Worm (Caenorhabditis elegans): ENCODE measurements around the gene xpc-1.

Gene xpc-1

DNA sequence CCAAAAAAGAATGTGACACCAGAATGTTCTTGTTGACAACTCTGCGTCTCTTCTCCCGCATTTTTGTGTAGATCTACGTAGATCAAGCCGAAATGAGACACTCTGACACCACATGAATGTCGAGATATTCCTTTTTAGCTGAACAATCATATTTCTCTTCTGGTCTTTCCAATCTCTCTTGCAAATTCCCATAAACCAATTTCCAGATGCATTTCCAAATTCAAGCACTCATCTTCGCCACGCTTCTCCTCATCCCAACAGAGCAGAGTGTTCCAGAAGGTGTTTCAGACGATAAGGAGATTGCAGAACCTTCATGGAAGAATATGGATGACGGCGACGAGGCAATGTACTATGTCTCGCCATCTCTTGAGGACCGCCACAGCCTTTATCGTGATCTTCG is 13.1 kb upstream of the xpc-1 start, which contains the start of gene Y76B12C.8:
Y76B12C.8 (plus strand) TSS at position 207 of the 400 bp plus-strand sequence.
- no peak for TF ChIP-seq nhr-10 (tag; optimal IDR thresholded peaks at IDR 0.05)
- no peak for TF ChIP-seq zag-1 (tag; optimal IDR thresholded peaks at IDR 0.05)
- no peak for TF ChIP-seq nhr-77 (tag; optimal IDR thresholded peaks at IDR 0.05)
- no peak for TF ChIP-seq nhr-11 (tag; optimal IDR thresholded peaks at IDR 0.05)
- TF ChIP-seq ztf-1 (GFP tag; conservative IDR thresholded peaks at IDR 0.05) = no peak
- no peak for TF ChIP-seq alr-1 (tag; optimal IDR thresholded peaks at IDR 0.05)
- TF ChIP-seq mbf-1 (tag; optimal IDR thresholded peaks at IDR 0.05) = no peak
- no peak for TF ChIP-seq lin-39 (tag; optimal IDR thresholded peaks at IDR 0.05)
- no peak for TF ChIP-seq Y55F3AM.14 (GFP tag; optimal IDR thresholded peaks at IDR 0.05)
- no peak for TF ChIP-seq sma-3 (GFP tag; optimal IDR thresholded peaks at IDR 0.05)
- TF ChIP-seq fos-1 (tag; optimal IDR thresholded peaks at IDR 0.05) = no peak
- TF ChIP-seq elt-3 (tag; optimal IDR thresholded peaks at IDR 0.05) = no peak
- no peak for TF ChIP-seq ceh-16 (tag; optimal IDR thresholded peaks at IDR 0.05)
- TF ChIP-seq skn-1 (tag; optimal IDR thresholded peaks at IDR 0.05) = no peak

DNA sequence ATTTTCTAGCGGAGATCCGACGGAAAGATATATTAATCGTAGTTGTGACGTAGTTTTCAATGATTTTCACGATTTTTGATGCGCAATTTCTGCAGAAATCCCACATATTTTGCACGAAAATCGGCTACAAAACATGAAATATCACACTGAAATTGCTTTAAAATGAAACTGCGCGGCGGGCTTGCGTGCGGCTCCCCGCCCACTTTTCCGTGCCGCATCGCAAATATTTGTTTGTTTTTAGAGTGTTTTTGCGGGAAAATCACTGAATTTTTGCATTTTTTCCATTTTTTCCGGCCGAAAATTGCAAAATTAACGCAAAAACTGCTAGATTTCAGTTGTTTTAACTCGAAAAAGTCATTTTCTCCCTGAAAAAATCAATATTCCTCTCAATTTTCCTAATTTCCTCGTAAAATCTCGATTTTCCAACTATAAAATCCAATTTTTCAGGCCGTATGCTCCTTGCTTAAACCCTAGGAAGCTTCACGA is 11.9 kb upstream of the xpc-1 start, which contains the start of gene Y76B12C.6:
Y76B12C.6 (plus strand) TSS at position 436 of the 486 bp plus-strand sequence.
- TF ChIP-seq Y55F3AM.14 (GFP tag; optimal IDR thresholded peaks at IDR 0.05) (no peak), nhr-25 (tag; optimal IDR thresholded peaks at IDR 0.05) (no peak), ztf-1 (GFP tag; conservative IDR thresholded peaks at IDR 0.05) (no peak), dmd-4 (tag; optimal IDR thresholded peaks at IDR 0.05) (no peak), skn-1 (tag; optimal IDR thresholded peaks at IDR 0.05) (no peak), mab-5 (tag; optimal IDR thresholded peaks at IDR 0.05) (no peak), lsy-2 (tag; optimal IDR thresholded peaks at IDR 0.05) (peak in 1 of 2 experiments; percentile 7), R02D3.7 (tag; optimal IDR thresholded peaks at IDR 0.05) (no peak), lin-11 (tag; optimal IDR thresholded peaks at IDR 0.05) (peak; percentile 1), F13H6.1 (tag; optimal IDR thresholded peaks at IDR 0.05) (peak; percentile 30), unc-55 (GFP tag; optimal IDR thresholded peaks at IDR 0.05) (peak; percentile 51), ztf-4 (tag; optimal IDR thresholded peaks at IDR 0.05) (no peak), elt-1 (tag; optimal IDR thresholded peaks at IDR 0.05) (no peak)

DNA sequence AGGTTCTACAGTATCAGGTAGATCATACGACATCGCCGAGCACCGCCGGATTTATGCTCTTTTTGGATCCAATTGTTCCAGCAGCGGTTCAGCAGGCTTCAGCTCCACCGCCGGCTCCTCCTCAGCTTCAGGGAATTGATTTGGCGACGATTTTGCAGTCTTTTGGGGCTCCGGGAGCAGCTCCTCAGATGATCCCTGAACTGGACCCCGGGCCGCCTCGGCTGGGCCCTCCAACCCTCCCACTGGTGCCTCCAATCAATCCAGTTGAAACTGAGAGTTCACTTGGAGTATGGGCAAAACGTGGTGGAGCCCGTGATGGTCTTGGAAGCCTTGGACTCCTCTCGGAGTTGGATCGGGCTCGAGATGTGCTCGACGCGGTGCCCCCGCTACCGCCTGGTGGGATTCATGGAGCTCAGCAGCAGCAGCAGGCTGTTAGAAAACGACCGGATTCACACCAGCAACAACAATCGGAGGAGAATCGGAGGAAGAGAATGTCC is 2.0 kb upstream of the xpc-1 start:
- no peak for TF ChIP-seq egl-27 (tag; optimal IDR thresholded peaks at IDR 0.05)
- no peak for TF ChIP-seq sma-3 (GFP tag; optimal IDR thresholded peaks at IDR 0.05)
- TF ChIP-seq ztf-4 (tag; optimal IDR thresholded peaks at IDR 0.05) = no peak
- TF ChIP-seq Y55F3AM.14 (GFP tag; optimal IDR thresholded peaks at IDR 0.05) = no peak
- TF ChIP-seq unc-39 (tag; optimal IDR thresholded peaks at IDR 0.05) = no peak
- no peak for TF ChIP-seq ztf-1 (GFP tag; conservative IDR thresholded peaks at IDR 0.05)
- TF ChIP-seq alr-1 (tag; optimal IDR thresholded peaks at IDR 0.05) = no peak
- no peak for TF ChIP-seq elt-3 (tag; optimal IDR thresholded peaks at IDR 0.05)
- no peak for TF ChIP-seq sem-4 (tag; optimal IDR thresholded peaks at IDR 0.05)
- TF ChIP-seq unc-55 (GFP tag; optimal IDR thresholded peaks at IDR 0.05) = no peak
- no peak for TF ChIP-seq F13H6.1 (tag; optimal IDR thresholded peaks at IDR 0.05)
- TF ChIP-seq dmd-4 (tag; optimal IDR thresholded peaks at IDR 0.05) = no peak
- TF ChIP-seq nhr-21 (tag; optimal IDR thresholded peaks at IDR 0.05) = no peak
- TF ChIP-seq R02D3.7 (tag; optimal IDR thresholded peaks at IDR 0.05) = no peak
- TF ChIP-seq ztf-11 (tag; optimal IDR thresholded peaks at IDR 0.05) = no peak

DNA sequence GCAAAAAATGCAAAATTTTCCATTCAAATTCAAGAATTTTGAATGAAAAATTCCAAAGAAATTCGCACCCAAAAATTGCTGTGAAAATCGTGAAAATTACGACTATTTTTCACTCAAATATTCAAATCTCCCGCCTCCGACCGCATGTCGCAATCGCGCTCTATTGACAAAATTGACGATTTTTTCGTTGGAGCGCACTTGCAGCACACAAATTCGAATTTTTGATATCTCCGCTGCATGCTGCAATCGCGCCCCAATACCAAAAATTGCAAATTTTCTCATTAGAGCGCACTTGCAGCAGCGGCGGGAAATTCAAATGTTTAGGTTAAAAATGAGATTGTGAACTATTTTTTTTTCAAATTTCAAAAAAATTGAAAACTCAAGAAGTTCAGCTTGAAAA is 4.9 kb downstream of the xpc-1 start:
- TF ChIP-seq unc-39 (tag; optimal IDR thresholded peaks at IDR 0.05) = no peak
- no peak for TF ChIP-seq ztf-11 (tag; optimal IDR thresholded peaks at IDR 0.05)
- TF ChIP-seq alr-1 (tag; optimal IDR thresholded peaks at IDR 0.05) = no peak
- TF ChIP-seq snpc-4 (tag; optimal IDR thresholded peaks at IDR 0.05) = no peak
- TF ChIP-seq ztf-1 (GFP tag; conservative IDR thresholded peaks at IDR 0.05) = no peak
- no peak for TF ChIP-seq mdl-1 (tag; optimal IDR thresholded peaks at IDR 0.05)
- TF ChIP-seq mbf-1 (tag; optimal IDR thresholded peaks at IDR 0.05) = no peak
- TF ChIP-seq aly-2 (tag; optimal IDR thresholded peaks at IDR 0.05) = no peak
- no peak for TF ChIP-seq nhr-23 (tag; optimal IDR thresholded peaks at IDR 0.05)
- TF ChIP-seq lin-13 (GFP tag; optimal IDR thresholded peaks at IDR 0.05) = no peak
- TF ChIP-seq F13H6.1 (tag; optimal IDR thresholded peaks at IDR 0.05) = no peak
- no peak for TF ChIP-seq Y55F3AM.14 (GFP tag; optimal IDR thresholded peaks at IDR 0.05)
- TF ChIP-seq nhr-21 (tag; optimal IDR thresholded peaks at IDR 0.05) = no peak
- TF ChIP-seq unc-55 (GFP tag; optimal IDR thresholded peaks at IDR 0.05) = no peak
- TF ChIP-seq nhr-77 (tag; optimal IDR thresholded peaks at IDR 0.05) = no peak
- no peak for TF ChIP-seq elt-1 (tag; optimal IDR thresholded peaks at IDR 0.05)
- TF ChIP-seq C34F6.9 (tag; optimal IDR thresholded peaks at IDR 0.05) = no peak
- TF ChIP-seq ztf-4 (tag; optimal IDR thresholded peaks at IDR 0.05) = no peak
- TF ChIP-seq gmeb-1 (tag; optimal IDR thresholded peaks at IDR 0.05) = no peak
- no peak for TF ChIP-seq nhr-129 (tag; optimal IDR thresholded peaks at IDR 0.05)

Measured in whole organism, L2 larva.